Fruit fly (Drosophila melanogaster): ENCODE measurements around the gene Pcp.
A peak's percentile ranks its signal among the peaks of the same experiment; 100 is the strongest.

Pcp gene

dm6 chr2L:7049009-7049647 is 27.6 kb downstream of the Pcp start (continued):
- no peak for TF ChIP-seq mam (GFP tag; optimal IDR thresholded peaks at IDR 0.05)
- no peak for TF ChIP-seq CG12155 (GFP tag; optimal IDR thresholded peaks at IDR 0.05)
- TF ChIP-seq E2f1 (GFP tag; IDR thresholded peaks at IDR 0.05), result no peak
- no peak for TF ChIP-seq Sry-β (GFP tag; optimal IDR thresholded peaks at IDR 0.05)
- peak; percentile 21 for TF ChIP-seq CG5245 (GFP tag; optimal IDR thresholded peaks at IDR 0.05)
- TF ChIP-seq D19B (GFP tag; optimal IDR thresholded peaks at IDR 0.05), result peak; percentile 99
- peak; percentile 17 for TF ChIP-seq Sry-δ (GFP tag; optimal IDR thresholded peaks at IDR 0.05)
- peak; percentile 81 for TF ChIP-seq YL-1 (GFP tag; optimal IDR thresholded peaks at IDR 0.05)
- peak; percentile 57 for TF ChIP-seq mirr (GFP tag; optimal IDR thresholded peaks at IDR 0.05)
- TF ChIP-seq CG7839 (tag; optimal IDR thresholded peaks at IDR 0.05), result peak; percentile 23
- no peak for TF ChIP-seq dan (GFP tag; IDR thresholded peaks at IDR 0.05)
- TF ChIP-seq tio (GFP tag; optimal IDR thresholded peaks at IDR 0.05), result no peak
- TF ChIP-seq pros (GFP tag; optimal IDR thresholded peaks at IDR 0.05), result peak; percentile 94
- TF ChIP-seq ham (GFP tag; IDR thresholded peaks at IDR 0.05), result no peak
- TF ChIP-seq CG5953 (GFP tag; IDR thresholded peaks at IDR 0.05), result no peak
- TF ChIP-seq CG4424 (GFP tag; optimal IDR thresholded peaks at IDR 0.05), result peak; percentile 35
- no peak for TF ChIP-seq schlank (tag; optimal IDR thresholded peaks at IDR 0.05)
- TF ChIP-seq ci (GFP tag; IDR thresholded peaks at IDR 0.05), result peak; percentile 62; the same call in 2 of the 3 replicates
- TF ChIP-seq Pdp1 (GFP tag; optimal IDR thresholded peaks at IDR 0.05), result peak; percentile 17 to 95
- peak; percentile 52 for TF ChIP-seq Rfx (GFP tag; IDR thresholded peaks at IDR 0.05)
- no peak for TF ChIP-seq CG14441 (GFP tag; IDR thresholded peaks at IDR 0.05)
- 0 out of 3 replicates have a peak, but pooled peaks have one; percentile 25 for TF ChIP-seq CG34422 (GFP tag; IDR thresholded peaks at IDR 0.05)
- TF ChIP-seq CG18262 (tag; optimal IDR thresholded peaks at IDR 0.05), result no peak
- peak; percentile 42 for TF ChIP-seq CG8924 (tag; optimal IDR thresholded peaks at IDR 0.05)
- TF ChIP-seq Nf-YA (GFP tag; IDR thresholded peaks at IDR 0.05), result no peak
- TF ChIP-seq dimm (GFP tag; IDR thresholded peaks at IDR 0.05), result no peak
- no peak for TF ChIP-seq CG10654 (GFP tag; optimal IDR thresholded peaks at IDR 0.05)
- TF ChIP-seq Xbp1 (GFP tag; optimal IDR thresholded peaks at IDR 0.05), result peak; percentile 30
- TF ChIP-seq CG3407 (GFP tag; optimal IDR thresholded peaks at IDR 0.05), result no peak
- TF ChIP-seq CG3281 (GFP tag; optimal IDR thresholded peaks at IDR 0.05), result peak; percentile 21
- peak; percentile 6 for TF ChIP-seq trem (tag; optimal IDR thresholded peaks at IDR 0.05)
- TF ChIP-seq CG7271 (tag; optimal IDR thresholded peaks at IDR 0.05), result no peak
- peak; percentile 18; the same call in 1 of the 2 replicates for TF ChIP-seq CG8765 (GFP tag; IDR thresholded peaks at IDR 0.05)
- TF ChIP-seq CG14860 (GFP tag; IDR thresholded peaks at IDR 0.05; ENCODE audit: partially characterized antibody), result peak; percentile 100
- TF ChIP-seq CG17912 (GFP tag; optimal IDR thresholded peaks at IDR 0.05), result peak; percentile 30
- TF ChIP-seq gsb-n (tag; optimal IDR thresholded peaks at IDR 0.05), result no peak
- no peak for TF ChIP-seq CG1233 (GFP tag; optimal IDR thresholded peaks at IDR 0.05)
- TF ChIP-seq CTCF (GFP tag; optimal IDR thresholded peaks at IDR 0.05), result no peak
- TF ChIP-seq CG6765 (GFP tag; optimal IDR thresholded peaks at IDR 0.05), result peak; percentile 34
- TF ChIP-seq CG16813 (GFP tag; IDR thresholded peaks at IDR 0.05; ENCODE audit: partially characterized antibody), result peak; percentile 97
- TF ChIP-seq GATAe (GFP tag; conservative IDR thresholded peaks at IDR 0.05), result no peak
- no peak for TF ChIP-seq eyg (GFP tag; optimal IDR thresholded peaks at IDR 0.05)
- TF ChIP-seq zen2 (GFP tag; IDR thresholded peaks at IDR 0.05; ENCODE audit: partially characterized antibody), result peak; percentile 99
- TF ChIP-seq Mes4 (GFP tag; optimal IDR thresholded peaks at IDR 0.05), result peak; percentile 35
- TF ChIP-seq CG1647 (GFP tag; optimal IDR thresholded peaks at IDR 0.05), result no peak
- TF ChIP-seq rib (GFP tag; IDR thresholded peaks at IDR 0.05), result 0 out of 2 replicates have a peak, but pooled peaks have one; percentile 18
- no peak for TF ChIP-seq Eip74EF (GFP tag; optimal IDR thresholded peaks at IDR 0.05)
- no peak for TF ChIP-seq CoRest (tag; optimal IDR thresholded peaks at IDR 0.05)
- TF ChIP-seq sug (tag; optimal IDR thresholded peaks at IDR 0.05), result peak; percentile 38
- peak; percentile 9 for TF ChIP-seq CG12219 (GFP tag; optimal IDR thresholded peaks at IDR 0.05)
- TF ChIP-seq vfl (GFP tag; optimal IDR thresholded peaks at IDR 0.05), result no peak
